Fruit fly (Drosophila melanogaster): ENCODE measurements around the gene CG31296.

- TF ChIP-seq CTCF (optimal IDR thresholded peaks at IDR 0.05) = no peak
- TF ChIP-seq CG8478 (optimal IDR thresholded peaks at IDR 0.05) = no peak
Observed at dm6 chr3R:15517113-15517512, 14.2 kb downstream of the CG31296 start.
